Worm (Caenorhabditis elegans) whole organism, L2 larva: ENCODE measurements around the gene fmi-1.

Source experiments
- R02D3.7 ChIP-seq: fragments of 150-350 bp; optimal IDR thresholded peaks from 2 replicates; lab custom pipeline; 2014; ENCODE audit warnings: missing biosample characterization, missing genetic modification characterization
- aly-2 ChIP-seq: fragments of 150-350 bp; optimal IDR thresholded peaks from 2 replicates; lab custom pipeline; 2014; ENCODE audit warnings: missing biosample characterization, missing genetic modification characterization
- ama-1 ChIP-seq: fragments of 150-350 bp; optimal IDR thresholded peaks from 2 replicates; lab custom pipeline; 2018; ENCODE audit warnings: inconsistent platforms
- mdl-1 ChIP-seq, 2 experiments: fragments of 150-350 bp in 1 of 2; sonication (generic microtip) in 1 of 2; optimal IDR thresholded peaks; 2 replicates each; lab custom pipeline; 2017; ENCODE audit warnings: missing biosample characterization in 2 of 2, missing genetic modification characterization in 2 of 2
- nhr-11 ChIP-seq: fragments of 150-350 bp; optimal IDR thresholded peaks from 2 replicates; lab custom pipeline; 2014; ENCODE audit warnings: missing biosample characterization, missing genetic modification characterization
- nhr-237 ChIP-seq: fragments of 150-350 bp; optimal IDR thresholded peaks from 2 replicates; lab custom pipeline; 2014; ENCODE audit warnings: missing biosample characterization, missing genetic modification characterization
- unc-62 ChIP-seq: fragments of 150-350 bp; optimal IDR thresholded peaks from 2 replicates; lab custom pipeline; 2014; ENCODE audit warnings: missing biosample characterization, missing genetic modification reagents, missing genetic modification characterization
- zag-1 ChIP-seq: fragments of 150-350 bp; optimal IDR thresholded peaks from 2 replicates; lab custom pipeline; 2014; ENCODE audit warnings: missing biosample characterization, missing genetic modification characterization
- ztf-4 ChIP-seq: fragments of 150-350 bp; optimal IDR thresholded peaks from 2 replicates; lab custom pipeline; 2014; ENCODE audit warnings: missing biosample characterization, missing genetic modification characterization

- TF ChIP-seq ztf-4 (tag; lab: Kevin White, UChicago) (no peak), R02D3.7 (tag; lab: Kevin White, UChicago) (no peak), zag-1 (tag; lab: Kevin White, UChicago) (no peak), nhr-11 (tag; lab: Kevin White, UChicago) (no peak), unc-62 (GFP tag; lab: Kevin White, UChicago) (no peak), aly-2 (no peak), mdl-1 (tag; optimal IDR thresholded peaks at IDR 0.05; lab: Kevin White, UChicago) (no peak), nhr-237 (tag; lab: Kevin White, UChicago) (no peak), ama-1 (lab: Kevin White, UChicago) (no peak)
These were observed 28.7 kb downstream of the fmi-1 start, which contains the start of gene W07G4.5 for ce11 chrV:13047574-13048030.
